Fruit fly (Drosophila melanogaster): ENCODE measurements around the gene CG1677.

DNA sequence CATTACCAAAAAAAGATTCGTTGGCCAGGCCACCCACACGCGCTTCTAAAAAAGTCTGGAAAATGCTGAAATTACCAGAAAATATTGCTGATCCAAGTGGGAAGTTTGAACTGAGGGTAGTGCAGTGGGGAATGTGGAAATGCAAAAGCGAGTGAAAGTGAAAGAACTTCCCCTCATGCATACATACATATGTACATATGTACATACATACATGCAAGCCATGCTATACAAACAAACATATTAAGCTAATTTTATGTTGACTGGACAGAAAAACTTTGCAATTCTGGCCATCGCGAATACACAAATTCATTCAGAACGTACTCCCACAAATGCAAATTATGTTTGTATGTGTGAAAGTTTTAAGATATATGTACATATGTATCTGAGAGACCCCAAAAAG is 107.3 kb downstream of the CG1677 start:
- no peak for TF ChIP-seq pan (optimal IDR thresholded peaks at IDR 0.05)
- no peak for TF ChIP-seq CG8478 (optimal IDR thresholded peaks at IDR 0.05)
- TF ChIP-seq psq (optimal IDR thresholded peaks at IDR 0.05): no peak
- no peak for TF ChIP-seq EcR (GFP tag; optimal IDR thresholded peaks at IDR 0.05)
- TF ChIP-seq Dll (optimal IDR thresholded peaks at IDR 0.05): no peak
- no peak for TF ChIP-seq usp (GFP tag; optimal IDR thresholded peaks at IDR 0.05)

Data from whole organism.